Fruit fly (Drosophila melanogaster) S2 (cell line): ENCODE results near the gene Glt.

Experiments used
- CG8478 ChIP-seq: fragments of >200 bp; optimal IDR thresholded peaks from 2 replicates; lab custom pipeline; 2018
- CTCF ChIP-seq, 2 experiments: fragments of >200 bp; optimal IDR thresholded peaks; 2 replicates each; lab custom pipeline; 2018

- TF ChIP-seq CTCF (optimal IDR thresholded peaks at IDR 0.05; lab: Kevin White, UChicago) (no peak), CG8478 (lab: Kevin White, UChicago) (no peak)
Measured at dm6 chr2L:8683261-8684042, 11.0 kb downstream of the Glt start.
